Worm (Caenorhabditis elegans) whole organism, young adult: ENCODE measurements around the gene C26B2.2.

Experiments used
- D2030.7 ChIP-seq: fragments of 200-800 bp; sonication (Bioruptor generic); IDR thresholded peaks from 2 replicates; pipeline ENCODE4 v1.3.6; 2022; ENCODE audit warnings: missing genetic modification reagents, missing genetic modification characterization, missing compliant biosample characterization
- F10E7.11 ChIP-seq: sonication (generic microtip); optimal IDR thresholded peaks from 2 replicates; lab custom pipeline; 2017; ENCODE audit warnings: mild to moderate bottlenecking, missing genetic modification characterization, moderate library complexity, missing compliant biosample characterization
- F49E8.2 ChIP-seq: sonication (generic microtip); optimal IDR thresholded peaks from 3 replicates; lab custom pipeline; 2017; ENCODE audit warnings: missing genetic modification characterization, mild to moderate bottlenecking, missing compliant biosample characterization, antibody characterized with exemption, moderate library complexity; ENCODE audit not compliant: insufficient read depth
- Y67H2A.10 ChIP-seq: fragments of 200-800 bp; sonication (Bioruptor generic); conservative IDR thresholded peaks from 2 replicates; pipeline ENCODE4 v1.3.6; 2022; ENCODE audit warnings: missing genetic modification reagents, missing genetic modification characterization, missing compliant biosample characterization
- akir-1 ChIP-seq: fragments of 200-800 bp; sonication (Bioruptor generic); optimal IDR thresholded peaks from 2 replicates; lab custom pipeline; 2018; ENCODE audit warnings: mild to moderate bottlenecking, missing genetic modification characterization, moderate library complexity, missing compliant biosample characterization
- aptf-2 ChIP-seq: fragments of 200-800 bp; sonication (Bioruptor generic); conservative IDR thresholded peaks from 2 replicates; pipeline ENCODE4 v1.3.6; 2022; ENCODE audit warnings: missing genetic modification reagents, missing genetic modification characterization, missing compliant biosample characterization
- aptf-3 ChIP-seq: fragments of 200-800 bp; sonication (Bioruptor generic); IDR thresholded peaks from 2 replicates; pipeline ENCODE4 v1.3.6; 2022; ENCODE audit warnings: missing genetic modification characterization, missing compliant biosample characterization
- atf-7 ChIP-seq: sonication (generic microtip); optimal IDR thresholded peaks from 2 replicates; lab custom pipeline; 2017; ENCODE audit warnings: mild to moderate bottlenecking, missing genetic modification characterization, missing compliant biosample characterization
- attf-3 ChIP-seq: fragments of 200-800 bp; sonication (Bioruptor generic); conservative IDR thresholded peaks from 2 replicates; pipeline ENCODE4 v1.3.6; 2022; ENCODE audit warnings: missing genetic modification reagents, missing genetic modification characterization, missing compliant biosample characterization
- cebp-1 ChIP-seq, 2 experiments: fragments of 200-800 bp in 1 of 2; sonication (Bioruptor generic) in 1 of 2; sonication (generic microtip) in 1 of 2; IDR thresholded peaks in 1 of 2; optimal IDR thresholded peaks in 1 of 2; 2 replicates each; pipeline versions ENCODE4 v1.3.6 to Lab custom; 2017 to 2022; ENCODE audit warnings: missing compliant biosample characterization in 2 of 2, missing genetic modification characterization in 2 of 2, mild to moderate bottlenecking in 1 of 2, missing genetic modification reagents in 1 of 2, moderate library complexity in 1 of 2
- ceh-100 ChIP-seq: fragments of 200-800 bp; sonication (Bioruptor generic); IDR thresholded peaks from 2 replicates; pipeline ENCODE4 v1.3.6; 2022; ENCODE audit warnings: missing genetic modification reagents, missing genetic modification characterization, missing compliant biosample characterization
- ceh-40 ChIP-seq: fragments of 200-800 bp; sonication (Bioruptor generic); IDR thresholded peaks from 2 replicates; pipeline ENCODE4 v1.3.6; 2022; ENCODE audit warnings: missing genetic modification characterization, missing compliant biosample characterization
- dox-1 ChIP-seq: fragments of 200-800 bp; sonication (Bioruptor generic); IDR thresholded peaks from 2 replicates; pipeline ENCODE4 v1.3.6; 2022; ENCODE audit warnings: missing genetic modification reagents, missing genetic modification characterization, missing compliant biosample characterization
- gei-17 ChIP-seq: fragments of 200-800 bp; sonication (Bioruptor generic); optimal IDR thresholded peaks from 2 replicates; lab custom pipeline; 2018; ENCODE audit warnings: mild to moderate bottlenecking, missing genetic modification characterization, missing compliant biosample characterization
- hmg-1.2 ChIP-seq: fragments of 200-800 bp; sonication (Bioruptor generic); IDR thresholded peaks from 2 replicates; pipeline ENCODE4 v1.3.6; 2022; ENCODE audit warnings: missing genetic modification reagents, missing genetic modification characterization, missing compliant biosample characterization
- hsf-1 ChIP-seq: fragments of 200-800 bp; sonication (Bioruptor generic); IDR thresholded peaks from 2 replicates; pipeline ENCODE4 v1.3.6; 2022; ENCODE audit warnings: missing genetic modification reagents, missing genetic modification characterization, missing compliant biosample characterization
- let-607 ChIP-seq, 2 experiments: fragments of 200-800 bp in 1 of 2; sonication (Bioruptor generic) in 1 of 2; sonication (generic microtip) in 1 of 2; optimal IDR thresholded peaks; 2 replicates each; lab custom pipeline; 2016 to 2018; ENCODE audit warnings: mild to moderate bottlenecking in 2 of 2, missing compliant biosample characterization in 2 of 2, missing genetic modification characterization in 2 of 2, moderate library complexity in 2 of 2, missing genotype in 1 of 2
- lin-40 ChIP-seq: sonication (generic microtip); optimal IDR thresholded peaks from 2 replicates; lab custom pipeline; 2016; ENCODE audit warnings: missing genetic modification characterization, mild to moderate bottlenecking, missing compliant biosample characterization, missing genotype, missing genetic modification reagents
- lir-1 ChIP-seq: fragments of 200-800 bp; sonication (Bioruptor generic); conservative IDR thresholded peaks from 2 replicates; pipeline ENCODE4 v1.3.6; 2022; ENCODE audit warnings: missing genetic modification reagents, missing genetic modification characterization, missing compliant biosample characterization
- lsl-1 ChIP-seq: fragments of 200-800 bp; sonication (Bioruptor generic); optimal IDR thresholded peaks from 2 replicates; lab custom pipeline; 2018; ENCODE audit warnings: mild to moderate bottlenecking, missing genetic modification characterization, moderate library complexity, missing compliant biosample characterization
- lsy-27 ChIP-seq: sonication (generic microtip); optimal IDR thresholded peaks from 2 replicates; lab custom pipeline; 2017; ENCODE audit warnings: missing genetic modification characterization, mild to moderate bottlenecking, missing compliant biosample characterization, antibody characterized with exemption, missing genotype, borderline replicate concordance; ENCODE audit not compliant: insufficient read depth
- mxl-1 ChIP-seq: sonication (generic microtip); optimal IDR thresholded peaks from 2 replicates; lab custom pipeline; 2016; ENCODE audit warnings: missing genetic modification characterization, missing compliant biosample characterization
- nhr-120 ChIP-seq: fragments of 200-800 bp; sonication (Bioruptor generic); IDR thresholded peaks from 2 replicates; pipeline ENCODE4 v1.3.6; 2022; ENCODE audit warnings: missing genetic modification characterization, missing compliant biosample characterization
- nhr-27 ChIP-seq: fragments of 200-800 bp; sonication (Bioruptor generic); optimal IDR thresholded peaks from 2 replicates; lab custom pipeline; 2018; ENCODE audit warnings: mild to moderate bottlenecking, missing genetic modification characterization, moderate library complexity, missing compliant biosample characterization
- nhr-80 ChIP-seq: sonication (generic microtip); optimal IDR thresholded peaks from 2 replicates; lab custom pipeline; 2016; ENCODE audit warnings: missing genetic modification characterization, missing compliant biosample characterization
- pbrm-1 ChIP-seq: fragments of 200-800 bp; sonication (Bioruptor generic); IDR thresholded peaks from 2 replicates; pipeline ENCODE4 v1.3.6; 2022; ENCODE audit warnings: missing genetic modification reagents, missing genetic modification characterization, missing compliant biosample characterization
- pha-4 ChIP-seq: fragments of 150-350 bp; sonication (generic microtip); optimal IDR thresholded peaks from 2 replicates; lab custom pipeline; 2014; ENCODE audit warnings: missing biosample characterization, missing genetic modification reagents, missing genetic modification characterization
- rpc-1 ChIP-seq, 2 experiments: fragments of 150-350 bp in 1 of 2; sonication (generic microtip) in 1 of 2; optimal IDR thresholded peaks; 2 replicates each; lab custom pipeline; 2014 to 2018; ENCODE audit warnings: missing biosample characterization in 1 of 2, missing genetic modification characterization in 1 of 2, missing genetic modification reagents in 1 of 2, missing genotype in 1 of 2
- sdz-38 ChIP-seq: sonication (generic microtip); optimal IDR thresholded peaks from 2 replicates; lab custom pipeline; 2016; ENCODE audit warnings: missing genotype, missing genetic modification characterization, missing compliant biosample characterization
- snpc-4 ChIP-seq, 5 experiments: fragments of 150-350 bp in 1 of 5; sonication (generic microtip) in 4 of 5; optimal IDR thresholded peaks; 2 replicates each; lab custom pipeline; 2014 to 2018; ENCODE audit warnings: missing genetic modification characterization in 5 of 5, missing biosample characterization in 3 of 5, antibody characterized with exemption in 2 of 5, mild to moderate bottlenecking in 2 of 5, missing compliant biosample characterization in 2 of 5, missing genotype in 2 of 5, moderate library complexity in 2 of 5, missing genetic modification reagents in 1 of 5
- sptf-2 ChIP-seq: fragments of 200-800 bp; sonication (Bioruptor generic); optimal IDR thresholded peaks from 2 replicates; lab custom pipeline; 2018; ENCODE audit warnings: mild to moderate bottlenecking, missing genetic modification characterization, missing compliant biosample characterization
- tlf-1 ChIP-seq: fragments of 200-800 bp; sonication (Bioruptor generic); optimal IDR thresholded peaks from 2 replicates; lab custom pipeline; 2018; ENCODE audit warnings: mild to moderate bottlenecking, missing genetic modification characterization, missing compliant biosample characterization
- ztf-6 ChIP-seq: fragments of 200-800 bp; sonication (Bioruptor generic); IDR thresholded peaks from 2 replicates; pipeline ENCODE4 v1.3.6; 2022; ENCODE audit warnings: missing genetic modification reagents, missing genetic modification characterization, missing compliant biosample characterization

Gene C26B2.2

ce11 chrIV:8027293-8027866 lies 5.5 kb upstream of the C26B2.2 start (continued):
- TF ChIP-seq nhr-120, result no peak
- TF ChIP-seq, all 124 proteins: peak for 0

- TF ChIP-seq mxl-1 (tag; lab: Kevin White, UChicago) (no peak), lsy-27 (tag; lab: Kevin White, UChicago) (no peak), nhr-80 (tag; lab: Kevin White, UChicago) (peak; percentile 80), attf-3 (GFP tag; lab: Robert Waterston, UW) (no peak), nhr-27 (no peak), atf-7 (tag; lab: Kevin White, UChicago) (peak; percentile 21), tlf-1 (no peak), ceh-40 (no peak), dox-1 (GFP tag; lab: Robert Waterston, UW) (no peak), F10E7.11 (no peak), hsf-1 (GFP tag; lab: Robert Waterston, UW) (no peak), gei-17 (no peak), lin-40 (peak; percentile 17), ceh-100 (GFP tag; lab: Robert Waterston, UW) (no peak), let-607 (tag; optimal IDR thresholded peaks at IDR 0.05; lab: Kevin White, UChicago) (peak; percentile 63 to 89), lsl-1 (GFP tag; lab: Kevin White, UChicago) (no peak), sdz-38 (tag; lab: Kevin White, UChicago) (no peak), aptf-3 (GFP tag; lab: Robert Waterston, UW) (no peak), aptf-2 (GFP tag; lab: Robert Waterston, UW) (no peak)
These were observed 4.4 kb upstream of the C26B2.2 start for ce11 chrIV:8026361-8026760.

- TF ChIP-seq pbrm-1 (GFP tag; lab: Robert Waterston, UW), result no peak
- TF ChIP-seq pha-4 (tag; lab: Kevin White, UChicago), result no peak
- no peak for TF ChIP-seq F49E8.2
- TF ChIP-seq sptf-2 (GFP tag; lab: Kevin White, UChicago), result no peak
- TF ChIP-seq nhr-80 (tag; lab: Kevin White, UChicago), result peak; percentile 48
- TF ChIP-seq akir-1 (GFP tag; lab: Kevin White, UChicago), result no peak
- TF ChIP-seq Y67H2A.10 (GFP tag; lab: Robert Waterston, UW), result no peak
- no peak for TF ChIP-seq rpc-1 (optimal IDR thresholded peaks at IDR 0.05; lab: Kevin White, UChicago)
- TF ChIP-seq rpc-1 (tag; optimal IDR thresholded peaks at IDR 0.05; lab: Kevin White, UChicago), result no peak
These were observed 1.9 kb upstream of the C26B2.2 start for ce11 chrIV:8023861-8024260.

ce11 chrIV:8019772-8020496 lies 2.0 kb downstream of the C26B2.2 start, which contains the start of gene dnc-4:
Gene dnc-4 (minus strand): TSS chrIV:8019808.
- TF ChIP-seq dox-1 (GFP tag; lab: Robert Waterston, UW), result peak; percentile 43; the same call in 1 of the 2 replicates
- TF ChIP-seq sptf-2 (GFP tag; lab: Kevin White, UChicago), result no peak
- no peak for TF ChIP-seq ztf-6 (GFP tag; lab: Robert Waterston, UW)
- peak; percentile 48; the same call in 1 of the 2 replicates for TF ChIP-seq cebp-1 (GFP tag; IDR thresholded peaks at IDR 0.05; lab: Robert Waterston, UW)
- peak; percentile 87 for TF ChIP-seq cebp-1 (tag; optimal IDR thresholded peaks at IDR 0.05; lab: Kevin White, UChicago)
- TF ChIP-seq hmg-1.2 (GFP tag; lab: Robert Waterston, UW), result peak; percentile 82
- peak; percentile 62 for TF ChIP-seq lsl-1 (GFP tag; lab: Kevin White, UChicago)
- TF ChIP-seq snpc-4 (GFP tag; optimal IDR thresholded peaks at IDR 0.05; lab: Kevin White, UChicago), result no peak
- peak in 1 of 4 experiments; percentile 6 for TF ChIP-seq snpc-4 (tag; optimal IDR thresholded peaks at IDR 0.05; lab: Kevin White, UChicago)
- no peak for TF ChIP-seq lir-1 (GFP tag; lab: Robert Waterston, UW)
- 0 out of 2 replicates have a peak, but pooled peaks have one; percentile 15 for TF ChIP-seq D2030.7 (GFP tag; lab: Robert Waterston, UW)
- TF ChIP-seq ceh-40, result no peak
- TF ChIP-seq sdz-38 (tag; lab: Kevin White, UChicago), result no peak
- TF ChIP-seq, all 124 proteins: peak for 6
